Worm (Caenorhabditis elegans) whole organism, L4/young adult: Measurements from ENCODE around the gene nlp-19.

Experiments
- W03F9.2 ChIP-seq: fragments of 150-350 bp; optimal IDR thresholded peaks from 2 replicates; lab custom pipeline; 2014; ENCODE audit warnings: missing biosample characterization, missing genetic modification characterization
- him-1 ChIP-seq: sonication (generic microtip); optimal IDR thresholded peaks from 2 replicates; lab custom pipeline; 2016; ENCODE audit warnings: missing genotype, missing genetic modification reagents, missing genetic modification characterization, missing compliant biosample characterization

DNA sequence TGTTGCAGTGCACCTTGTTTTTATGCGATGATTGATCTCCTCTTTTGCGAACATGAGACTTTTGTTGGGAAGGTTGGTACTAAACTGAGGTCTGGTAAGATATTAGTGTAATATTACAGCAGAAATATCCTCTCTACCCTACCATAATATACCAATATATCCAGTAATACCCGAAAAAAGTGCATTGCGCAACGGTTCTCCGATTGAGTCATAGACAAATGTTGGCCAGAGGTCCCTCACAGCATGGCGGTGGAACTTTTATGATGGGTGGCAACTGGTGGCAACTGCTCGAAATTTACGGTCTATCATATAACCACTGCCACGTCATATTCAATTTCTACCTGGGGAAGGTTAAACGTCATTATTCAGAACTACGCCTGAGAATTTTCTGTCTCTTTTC lies 30.8 kb downstream of the nlp-19 start:
- no peak for TF ChIP-seq him-1
- TF ChIP-seq W03F9.2 (tag; lab: Kevin White, UChicago) = no peak
